Fruit fly (Drosophila melanogaster): ENCODE data around the gene kuk.

kuk gene

DNA sequence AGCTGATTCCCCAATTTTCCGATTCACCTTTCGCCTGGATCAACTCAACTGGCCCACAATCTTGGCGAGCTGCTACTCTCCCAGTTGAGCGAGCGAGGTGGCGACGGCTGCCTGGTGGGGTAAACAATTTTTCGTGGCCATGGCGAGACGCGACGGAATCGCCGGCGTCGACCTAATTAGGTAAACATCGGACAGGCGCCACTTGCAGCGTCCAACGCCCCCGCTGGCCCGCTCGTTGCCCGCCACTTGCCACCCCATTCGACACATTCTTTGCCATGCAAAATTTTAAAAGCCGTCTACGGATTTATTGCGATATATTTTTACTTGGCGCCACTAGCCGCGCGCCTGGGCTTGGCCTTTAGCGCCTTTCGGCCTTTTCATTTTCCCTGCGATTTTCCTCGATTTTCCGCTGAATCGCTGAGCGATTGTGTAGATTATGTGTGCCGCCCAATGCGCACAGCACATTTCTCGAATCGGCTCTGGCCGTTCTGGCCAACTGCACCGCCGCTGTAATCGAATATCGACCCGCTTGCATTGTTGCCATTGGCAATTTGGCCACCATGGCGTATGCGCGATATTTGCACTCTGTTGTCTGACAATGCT, 13.1 kb upstream of the kuk start (continued):
- no peak for TF ChIP-seq CG13287 (GFP tag; IDR thresholded peaks at IDR 0.05; ENCODE audit: partially characterized antibody)

DNA sequence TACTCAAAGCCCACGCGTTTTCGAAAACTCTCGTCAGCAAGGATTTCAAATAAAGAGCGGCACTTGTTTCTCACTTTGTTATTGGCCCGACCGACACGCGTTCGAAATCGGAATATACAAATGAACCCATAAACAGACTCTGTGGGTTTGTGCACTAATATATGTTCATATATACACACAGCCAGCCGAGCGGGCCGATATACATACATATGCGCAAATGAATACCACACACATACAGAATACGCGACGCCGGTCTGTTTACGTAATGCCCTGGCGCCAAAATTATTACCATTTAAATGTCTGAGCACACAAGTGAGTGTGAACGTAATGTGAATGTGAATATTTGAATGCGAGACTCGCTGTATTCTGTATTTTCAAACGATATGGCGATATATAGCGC, 12.3 kb upstream of the kuk start:
- TF ChIP-seq cato (GFP tag; optimal IDR thresholded peaks at IDR 0.05; ENCODE audit: borderline replicate concordance) = no peak
- no peak for TF ChIP-seq CG6765 (GFP tag; optimal IDR thresholded peaks at IDR 0.05)
- TF ChIP-seq pb (GFP tag; optimal IDR thresholded peaks at IDR 0.05) = no peak
- TF ChIP-seq CG16779 (GFP tag; IDR thresholded peaks at IDR 0.05) = no peak
- TF ChIP-seq CG4424 (GFP tag; optimal IDR thresholded peaks at IDR 0.05) = no peak
- no peak for TF ChIP-seq sens (GFP tag)
- no peak for TF ChIP-seq CG31441 (GFP tag; IDR thresholded peaks at IDR 0.05)
- no peak for TF ChIP-seq fd102C (GFP tag; optimal IDR thresholded peaks at IDR 0.05)
- no peak for TF ChIP-seq CG7839 (tag; optimal IDR thresholded peaks at IDR 0.05)
- no peak for TF ChIP-seq Hmx (GFP tag; optimal IDR thresholded peaks at IDR 0.05)
- TF ChIP-seq inv (GFP tag; IDR thresholded peaks at IDR 0.05; ENCODE audit: partially characterized antibody) = no peak
- TF ChIP-seq CG10267 (tag; optimal IDR thresholded peaks at IDR 0.05) = no peak
- peak; percentile 5 for TF ChIP-seq lab (GFP tag; optimal IDR thresholded peaks at IDR 0.05)
- no peak for TF ChIP-seq Hr51 (GFP tag; optimal IDR thresholded peaks at IDR 0.05)
- no peak for TF ChIP-seq CG17328 (GFP tag; IDR thresholded peaks at IDR 0.05)
- TF ChIP-seq klu (GFP tag; IDR thresholded peaks at IDR 0.05) = no peak
- no peak for TF ChIP-seq Doc3 (GFP tag; IDR thresholded peaks at IDR 0.05; ENCODE audit: partially characterized antibody)
- TF ChIP-seq chinmo (GFP tag; IDR thresholded peaks at IDR 0.05; ENCODE audit: partially characterized antibody) = peak; percentile 86; the same call in 3 of the 4 replicates
- TF ChIP-seq MBD-R2 (GFP tag; IDR thresholded peaks at IDR 0.05) = no peak
- no peak for TF ChIP-seq ATbp (GFP tag; optimal IDR thresholded peaks at IDR 0.05)
- peak; percentile 44 for TF ChIP-seq mirr (GFP tag; optimal IDR thresholded peaks at IDR 0.05)
- no peak for TF ChIP-seq CG13123 (GFP tag; optimal IDR thresholded peaks at IDR 0.05)
- peak; percentile 69 for TF ChIP-seq CG13894 (tag; optimal IDR thresholded peaks at IDR 0.05)
- TF ChIP-seq ase (GFP tag; IDR thresholded peaks at IDR 0.05) = no peak
- TF ChIP-seq vnd (GFP tag; IDR thresholded peaks at IDR 0.05; ENCODE audit: partially characterized antibody) = no peak
- TF ChIP-seq CG12155 (GFP tag; optimal IDR thresholded peaks at IDR 0.05) = no peak
- no peak for TF ChIP-seq stwl (tag; optimal IDR thresholded peaks at IDR 0.05)
- TF ChIP-seq CG6791 (GFP tag; IDR thresholded peaks at IDR 0.05; ENCODE audit: partially characterized antibody) = no peak
- TF ChIP-seq rib (GFP tag; IDR thresholded peaks at IDR 0.05) = no peak
- 0 out of 2 replicates have a peak, but pooled peaks have one; percentile 17 for TF ChIP-seq unc-4 (GFP tag; IDR thresholded peaks at IDR 0.05; ENCODE audit: partially characterized antibody)
- no peak for TF ChIP-seq CG34422 (GFP tag; IDR thresholded peaks at IDR 0.05)
- TF ChIP-seq trh (GFP tag; optimal IDR thresholded peaks at IDR 0.05) = no peak
- no peak for TF ChIP-seq Sry-β (GFP tag; optimal IDR thresholded peaks at IDR 0.05)
- peak; percentile 83 for TF ChIP-seq Med (GFP tag)
- TF ChIP-seq Pdp1 (GFP tag; optimal IDR thresholded peaks at IDR 0.05) = peak in 1 of 2 experiments; percentile 98
- TF ChIP-seq Gsc (GFP tag; IDR thresholded peaks at IDR 0.05) = no peak
- TF ChIP-seq Dp (GFP tag; optimal IDR thresholded peaks at IDR 0.05) = peak; percentile 43
- no peak for TF ChIP-seq corto (GFP tag; optimal IDR thresholded peaks at IDR 0.05)
- no peak for TF ChIP-seq CG8281 (tag; optimal IDR thresholded peaks at IDR 0.05)
- TF ChIP-seq fru (optimal IDR thresholded peaks at IDR 0.05) = no peak
- TF ChIP-seq gro (GFP tag; optimal IDR thresholded peaks at IDR 0.05) = peak; percentile 51
- no peak for TF ChIP-seq Lpt (GFP tag; optimal IDR thresholded peaks at IDR 0.05)
- TF ChIP-seq zf30C (GFP tag; optimal IDR thresholded peaks at IDR 0.05) = no peak
- no peak for TF ChIP-seq CG9727 (GFP tag; optimal IDR thresholded peaks at IDR 0.05)
- peak; percentile 69 for TF ChIP-seq E2f2 (GFP tag; IDR thresholded peaks at IDR 0.05)
- no peak for TF ChIP-seq gt (GFP tag; IDR thresholded peaks at IDR 0.05)
- no peak for TF ChIP-seq Fer2 (tag; optimal IDR thresholded peaks at IDR 0.05)

All from whole organism, embryonic.